Fruit fly (Drosophila melanogaster): ENCODE results near the gene CG43155.

The CG43155 gene

DNA sequence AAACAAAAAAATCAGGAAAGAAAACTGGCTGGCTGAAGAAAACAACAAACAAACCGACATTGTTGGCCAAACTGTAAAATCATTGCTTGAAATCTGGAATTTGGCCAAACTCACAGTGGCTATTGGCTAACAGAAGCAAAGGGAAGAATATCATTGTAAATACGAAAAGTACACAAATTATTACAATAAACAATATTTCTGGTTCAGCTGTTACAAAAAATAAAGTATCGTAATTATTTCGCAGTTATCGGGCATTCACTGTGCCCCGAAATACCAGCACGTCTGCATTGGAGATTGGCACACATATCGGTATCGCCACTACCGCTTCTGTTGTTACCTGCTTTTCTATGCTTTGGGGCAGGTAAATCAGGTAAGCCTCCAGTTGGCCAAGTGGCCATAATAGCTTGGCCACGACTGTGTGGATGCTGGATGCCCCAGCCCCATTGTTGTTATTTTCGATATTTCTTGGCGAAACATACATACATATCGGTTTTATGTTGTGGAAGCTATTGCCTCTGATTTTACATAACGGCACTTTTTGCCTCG, 8.5 kb upstream of the CG43155 start (continued):
- TF ChIP-seq bsh (GFP tag; optimal IDR thresholded peaks at IDR 0.05) (peak in 1 of 2 experiments; percentile 2), CG34422 (GFP tag; IDR thresholded peaks at IDR 0.05) (0 out of 3 replicates have a peak, but pooled peaks have one; percentile 30), CG18011 (GFP tag; optimal IDR thresholded peaks at IDR 0.05) (no peak), Gug (GFP tag; IDR thresholded peaks at IDR 0.05) (peak; percentile 53; the same call in 3 of the 4 replicates), CG10267 (tag; optimal IDR thresholded peaks at IDR 0.05) (no peak), Hsf (GFP tag; optimal IDR thresholded peaks at IDR 0.05) (peak; percentile 27), Dbx (GFP tag; IDR thresholded peaks at IDR 0.05) (peak; percentile 33; the same call in 1 of the 3 replicates), CG7357 (GFP tag; IDR thresholded peaks at IDR 0.05) (peak; percentile 27; the same call in 1 of the 3 replicates), CG17568 (GFP tag; optimal IDR thresholded peaks at IDR 0.05) (no peak), CG18262 (tag; optimal IDR thresholded peaks at IDR 0.05) (no peak), Stat92E (GFP tag; optimal IDR thresholded peaks at IDR 0.05) (no peak), Hr3 (GFP tag; optimal IDR thresholded peaks at IDR 0.05) (no peak), dimm (GFP tag; IDR thresholded peaks at IDR 0.05) (peak; percentile 39; the same call in 1 of the 2 replicates), Ada2b (GFP tag; IDR thresholded peaks at IDR 0.05) (peak; percentile 64), Nf-YA (GFP tag; IDR thresholded peaks at IDR 0.05) (no peak), CG18764 (GFP tag; optimal IDR thresholded peaks at IDR 0.05) (no peak), CG2199 (GFP tag; IDR thresholded peaks at IDR 0.05) (no peak), CG2202 (tag; optimal IDR thresholded peaks at IDR 0.05) (no peak), slou (GFP tag; optimal IDR thresholded peaks at IDR 0.05) (no peak), NC2α (GFP tag; optimal IDR thresholded peaks at IDR 0.05) (no peak), en (GFP tag; optimal IDR thresholded peaks at IDR 0.05) (no peak), CG1233 (GFP tag; optimal IDR thresholded peaks at IDR 0.05) (no peak), CG9609 (GFP tag; optimal IDR thresholded peaks at IDR 0.05) (no peak), onecut (GFP tag; IDR thresholded peaks at IDR 0.05) (peak; percentile 45), dan (GFP tag; IDR thresholded peaks at IDR 0.05) (no peak), hbn (GFP tag; IDR thresholded peaks at IDR 0.05; ENCODE audit: partially characterized antibody) (no peak), CG2875 (GFP tag; optimal IDR thresholded peaks at IDR 0.05) (no peak), gce (GFP tag; IDR thresholded peaks at IDR 0.05) (no peak), NFAT (GFP tag; IDR thresholded peaks at IDR 0.05) (peak; percentile 54; the same call in 1 of the 2 replicates), CG6683 (GFP tag; optimal IDR thresholded peaks at IDR 0.05) (no peak), CG30403 (GFP tag; optimal IDR thresholded peaks at IDR 0.05) (peak; percentile 50), CG4854 (GFP tag; optimal IDR thresholded peaks at IDR 0.05) (peak; percentile 30), ttk (GFP tag; IDR thresholded peaks at IDR 0.05) (no peak), lilli (GFP tag; optimal IDR thresholded peaks at IDR 0.05) (peak; percentile 67), Atf3 (GFP tag; optimal IDR thresholded peaks at IDR 0.05) (no peak), pho (GFP tag; optimal IDR thresholded peaks at IDR 0.05) (peak; percentile 56), CG12769 (tag; optimal IDR thresholded peaks at IDR 0.05) (peak; percentile 77), sug (tag; optimal IDR thresholded peaks at IDR 0.05) (peak; percentile 24), CG7786 (GFP tag; optimal IDR thresholded peaks at IDR 0.05) (peak; percentile 40), sd (tag; optimal IDR thresholded peaks at IDR 0.05) (peak; percentile 83), cato (GFP tag; optimal IDR thresholded peaks at IDR 0.05; ENCODE audit: borderline replicate concordance) (no peak), CG12071 (GFP tag; optimal IDR thresholded peaks at IDR 0.05) (peak; percentile 49), grau (tag; optimal IDR thresholded peaks at IDR 0.05) (peak; percentile 82), abd-A (tag; optimal IDR thresholded peaks at IDR 0.05) (no peak), mam (GFP tag; optimal IDR thresholded peaks at IDR 0.05) (peak; percentile 51), CG31224 (GFP tag; IDR thresholded peaks at IDR 0.05) (peak; percentile 41; the same call in 1 of the 2 replicates), grn (GFP tag; optimal IDR thresholded peaks at IDR 0.05) (no peak), CG7745 (tag; optimal IDR thresholded peaks at IDR 0.05) (no peak), CG10431 (GFP tag; optimal IDR thresholded peaks at IDR 0.05) (no peak), CG11398 (GFP tag; optimal IDR thresholded peaks at IDR 0.05) (no peak), CG43689 (GFP tag; IDR thresholded peaks at IDR 0.05) (no peak)
